Fruit fly (Drosophila melanogaster): ENCODE measurements around the gene Taf9.
A peak's percentile ranks its signal among the peaks of the same experiment; 100 is the strongest.

Gene Taf9

dm6 chrX:17844623-17845022 is 2.7 kb downstream of the Taf9 start, which contains the start of the genes CG8142 and Ucp4A (continued):
- TF ChIP-seq fu2 (GFP tag; optimal IDR thresholded peaks at IDR 0.05) (peak; percentile 27), CG10462 (GFP tag; optimal IDR thresholded peaks at IDR 0.05) (peak; percentile 86), vnd (GFP tag; IDR thresholded peaks at IDR 0.05; ENCODE audit: partially characterized antibody) (no peak), CG6175 (GFP tag; IDR thresholded peaks at IDR 0.05) (peak; percentile 79; the same call in 2 of the 3 replicates), Tbp (GFP tag; optimal IDR thresholded peaks at IDR 0.05) (no peak), CG17829 (tag; optimal IDR thresholded peaks at IDR 0.05) (peak; percentile 94), pnt (GFP tag; optimal IDR thresholded peaks at IDR 0.05) (peak; percentile 52), C15 (GFP tag; IDR thresholded peaks at IDR 0.05) (peak; percentile 89), CG31365 (tag; optimal IDR thresholded peaks at IDR 0.05) (no peak), unc-4 (GFP tag; IDR thresholded peaks at IDR 0.05; ENCODE audit: partially characterized antibody) (no peak), HLH4C (GFP tag; IDR thresholded peaks at IDR 0.05; ENCODE audit: partially characterized antibody) (no peak), gce (GFP tag; IDR thresholded peaks at IDR 0.05) (peak; percentile 89), CG13287 (GFP tag; IDR thresholded peaks at IDR 0.05; ENCODE audit: partially characterized antibody) (no peak; the same call in 1 of the 2 replicates), jumu (GFP tag; optimal IDR thresholded peaks at IDR 0.05) (peak; percentile 27), run (tag; optimal IDR thresholded peaks at IDR 0.05) (peak; percentile 65), CoRest (tag; optimal IDR thresholded peaks at IDR 0.05) (peak; percentile 95), CG6791 (GFP tag; IDR thresholded peaks at IDR 0.05; ENCODE audit: partially characterized antibody) (no peak), HLH54F (GFP tag; optimal IDR thresholded peaks at IDR 0.05) (peak; percentile 54), Mrtf (GFP tag; IDR thresholded peaks at IDR 0.05) (peak; percentile 93), kah (GFP tag; optimal IDR thresholded peaks at IDR 0.05) (peak; percentile 74), tna (GFP tag; IDR thresholded peaks at IDR 0.05; ENCODE audit: partially characterized antibody) (no peak), hth (optimal IDR thresholded peaks at IDR 0.05) (no peak), CG2129 (GFP tag; IDR thresholded peaks at IDR 0.05; ENCODE audit: partially characterized antibody) (no peak), luna (GFP tag; optimal IDR thresholded peaks at IDR 0.05) (no peak), Dek (tag; optimal IDR thresholded peaks at IDR 0.05) (peak; percentile 86), CG12071 (GFP tag; optimal IDR thresholded peaks at IDR 0.05) (peak; percentile 23), ara (GFP tag; IDR thresholded peaks at IDR 0.05) (peak; percentile 96), pum (GFP tag; optimal IDR thresholded peaks at IDR 0.05) (peak; percentile 66), CG9817 (tag; optimal IDR thresholded peaks at IDR 0.05) (peak; percentile 89), twi (tag; optimal IDR thresholded peaks at IDR 0.05) (peak; percentile 84), Dip3 (GFP tag; optimal IDR thresholded peaks at IDR 0.05) (peak; percentile 62), cad (GFP tag; optimal IDR thresholded peaks at IDR 0.05) (no peak), CG4424 (GFP tag; optimal IDR thresholded peaks at IDR 0.05) (peak; percentile 91), Spps (tag; optimal IDR thresholded peaks at IDR 0.05) (peak; percentile 82), CG8765 (GFP tag; IDR thresholded peaks at IDR 0.05) (peak; percentile 88), Hr51 (GFP tag; optimal IDR thresholded peaks at IDR 0.05) (peak; percentile 77 to 86), CG16815 (GFP tag; optimal IDR thresholded peaks at IDR 0.05) (peak; percentile 88), CG8359 (GFP tag; optimal IDR thresholded peaks at IDR 0.05; ENCODE audit: borderline replicate concordance) (peak; percentile 53), eve (GFP tag; optimal IDR thresholded peaks at IDR 0.05) (no peak), btn (GFP tag; optimal IDR thresholded peaks at IDR 0.05) (no peak), grau (tag; optimal IDR thresholded peaks at IDR 0.05) (peak; percentile 90), Rfx (GFP tag; IDR thresholded peaks at IDR 0.05) (peak; percentile 96), Dad (GFP tag; optimal IDR thresholded peaks at IDR 0.05) (peak; percentile 24), lola (GFP tag; optimal IDR thresholded peaks at IDR 0.05) (peak in 1 of 3 experiments; percentile 87), CG1529 (GFP tag; optimal IDR thresholded peaks at IDR 0.05) (peak; percentile 66), Lpt (GFP tag; optimal IDR thresholded peaks at IDR 0.05) (no peak), CG13123 (GFP tag; optimal IDR thresholded peaks at IDR 0.05) (peak; percentile 78), CG11456 (GFP tag; IDR thresholded peaks at IDR 0.05) (peak; percentile 93), Ptx1 (GFP tag; IDR thresholded peaks at IDR 0.05) (peak; percentile 98), CG30403 (GFP tag; optimal IDR thresholded peaks at IDR 0.05) (peak; percentile 95), br (optimal IDR thresholded peaks at IDR 0.05) (no peak), az2 (GFP tag; optimal IDR thresholded peaks at IDR 0.05) (peak; percentile 90)

All from whole organism, embryonic.